Fruit fly (Drosophila melanogaster) whole organism, embryonic: Measurements from ENCODE around the gene CG32066.

Experiments used
- Adf1 ChIP-seq: fragments of 200-800 bp; sonication (Bioruptor generic); IDR thresholded peaks from 2 replicates; pipeline ENCODE4 v1.3.6; 2022; ENCODE audit warnings: missing biosample characterization, missing genetic modification characterization
- CG11504 ChIP-seq: fragments of 200-800 bp; sonication (Bioruptor generic); optimal IDR thresholded peaks from 3 replicates; lab custom pipeline; 2019; ENCODE audit warnings: missing biosample characterization, mild to moderate bottlenecking, missing genetic modification characterization, moderate library complexity
- CG11695 ChIP-seq: fragments of 200-800 bp; sonication (Bioruptor generic); IDR thresholded peaks from 3 replicates; pipeline ENCODE4 v1.3.6; 2022; ENCODE audit warnings: missing biosample characterization, missing genetic modification characterization
- CG13424 ChIP-seq: fragments of 200-800 bp; sonication (Bioruptor generic); optimal IDR thresholded peaks from 2 replicates; lab custom pipeline; 2019; ENCODE audit warnings: missing biosample characterization, mild to moderate bottlenecking, missing genetic modification characterization, moderate library complexity
- CG14441 ChIP-seq: fragments of 200-800 bp; sonication (Bioruptor generic); IDR thresholded peaks from 2 replicates; pipeline ENCODE4 v1.3.6; 2022; ENCODE audit warnings: missing biosample characterization, missing genetic modification characterization
- CG15514 ChIP-seq: fragments of 200-800 bp; sonication (Bioruptor generic); optimal IDR thresholded peaks from 3 replicates; lab custom pipeline; 2017; ENCODE audit warnings: missing biosample characterization, missing genetic modification characterization, mild to moderate bottlenecking, moderate library complexity, missing genetic modification reagents
- CG1647 ChIP-seq: fragments of 200-800 bp; sonication (Bioruptor generic); optimal IDR thresholded peaks from 3 replicates; lab custom pipeline; 2016; ENCODE audit warnings: missing biosample characterization, missing genetic modification characterization
- CG16813 ChIP-seq: fragments of 200-800 bp; sonication (Bioruptor generic); IDR thresholded peaks from 3 replicates; pipeline ENCODE4 v1.3.6; 2022; ENCODE audit warnings: missing biosample characterization, missing genetic modification characterization; ENCODE audit not compliant: partially characterized antibody
- CG1792 ChIP-seq: fragments of 200-800 bp; sonication (Bioruptor generic); optimal IDR thresholded peaks from 2 replicates; lab custom pipeline; 2016; ENCODE audit warnings: missing biosample characterization, missing genetic modification characterization
- CG18011 ChIP-seq: fragments of 200-800 bp; sonication (Bioruptor generic); optimal IDR thresholded peaks from 2 replicates; lab custom pipeline; 2017; ENCODE audit warnings: missing biosample characterization, missing genetic modification characterization, mild to moderate bottlenecking, moderate library complexity, missing genotype
- CG30431 ChIP-seq: fragments of 200-800 bp; sonication (Bioruptor generic); optimal IDR thresholded peaks from 2 replicates; lab custom pipeline; 2017; ENCODE audit warnings: missing biosample characterization, missing genetic modification characterization
- CG31388 ChIP-seq: fragments of 200-800 bp; sonication (Bioruptor generic); optimal IDR thresholded peaks from 2 replicates; lab custom pipeline; 2016; ENCODE audit warnings: missing biosample characterization, missing genetic modification characterization
- CG34422 ChIP-seq: fragments of 200-800 bp; sonication (Bioruptor generic); IDR thresholded peaks from 3 replicates; pipeline ENCODE4 v1.3.6; 2022; ENCODE audit warnings: missing biosample characterization, missing genetic modification characterization
- CG43689 ChIP-seq: fragments of 200-800 bp; sonication (Bioruptor generic); IDR thresholded peaks from 2 replicates; pipeline ENCODE4 v1.3.6; 2022; ENCODE audit warnings: missing biosample characterization, missing genetic modification characterization
- CG4730 ChIP-seq: fragments of 200-800 bp; sonication (Bioruptor generic); IDR thresholded peaks from 2 replicates; pipeline ENCODE4 v1.3.6; 2022; ENCODE audit warnings: missing biosample characterization, missing genetic modification characterization
- CG5953 ChIP-seq: fragments of 200-800 bp; sonication (Bioruptor generic); IDR thresholded peaks from 2 replicates; pipeline ENCODE4 v1.3.6; 2022; ENCODE audit warnings: missing biosample characterization, missing genetic modification characterization
- CG6813 ChIP-seq: fragments of 200-800 bp; sonication (Bioruptor generic); optimal IDR thresholded peaks from 2 replicates; lab custom pipeline; 2017; ENCODE audit warnings: missing biosample characterization, missing genetic modification characterization, mild to moderate bottlenecking, moderate library complexity, missing genetic modification reagents
- CG6854 ChIP-seq: fragments of 200-800 bp; sonication (Bioruptor generic); optimal IDR thresholded peaks from 3 replicates; lab custom pipeline; 2017; ENCODE audit warnings: missing biosample characterization, mild to moderate bottlenecking, missing genetic modification characterization
- CG7786 ChIP-seq: fragments of 200-800 bp; sonication (Bioruptor generic); optimal IDR thresholded peaks from 2 replicates; lab custom pipeline; 2016; ENCODE audit warnings: missing biosample characterization, missing genetic modification characterization
- CG9215 ChIP-seq: fragments of 200-800 bp; sonication (Bioruptor generic); IDR thresholded peaks from 2 replicates; pipeline ENCODE4 v1.3.6; 2022; ENCODE audit warnings: missing biosample characterization, missing genetic modification characterization
- Dbx ChIP-seq: fragments of 200-800 bp; sonication (Bioruptor generic); IDR thresholded peaks from 3 replicates; pipeline ENCODE4 v1.3.6; 2022; ENCODE audit warnings: missing biosample characterization, missing genetic modification characterization
- Dip2 ChIP-seq: fragments of 200-800 bp; sonication (Bioruptor generic); IDR thresholded peaks from 2 replicates; pipeline ENCODE4 v1.3.6; 2022; ENCODE audit warnings: missing biosample characterization, missing genetic modification characterization
- Dref ChIP-seq: fragments of 200-800 bp; sonication (Bioruptor generic); IDR thresholded peaks from 2 replicates; pipeline ENCODE4 v1.3.6; 2022; ENCODE audit warnings: missing biosample characterization, missing genetic modification characterization
- E2f1 ChIP-seq: fragments of 200-800 bp; sonication (Bioruptor generic); IDR thresholded peaks from 2 replicates; pipeline ENCODE4 v1.3.6; 2022; ENCODE audit warnings: missing biosample characterization, missing genetic modification characterization
- HLHmδ ChIP-seq: fragments of 200-800 bp; sonication (Bioruptor generic); optimal IDR thresholded peaks from 2 replicates; lab custom pipeline; 2018; ENCODE audit warnings: missing biosample characterization, mild to moderate bottlenecking, missing genetic modification characterization, moderate library complexity
- HmgZ ChIP-seq: fragments of 200-800 bp; sonication (Bioruptor generic); optimal IDR thresholded peaks from 2 replicates; lab custom pipeline; 2018; ENCODE audit warnings: missing biosample characterization, mild to moderate bottlenecking, missing genetic modification characterization
- Neu2 ChIP-seq: fragments of 200-800 bp; sonication (Bioruptor generic); optimal IDR thresholded peaks from 3 replicates; lab custom pipeline; 2016; ENCODE audit warnings: missing biosample characterization, missing genetic modification characterization, borderline replicate concordance
- Oli ChIP-seq: fragments of 200-800 bp; sonication (Bioruptor generic); optimal IDR thresholded peaks from 2 replicates; lab custom pipeline; 2018; ENCODE audit warnings: missing biosample characterization, mild to moderate bottlenecking, missing genetic modification characterization, moderate library complexity
- Rx ChIP-seq: fragments of 200-800 bp; sonication (Bioruptor generic); IDR thresholded peaks from 2 replicates; pipeline ENCODE4 v1.3.6; 2022; ENCODE audit warnings: missing biosample characterization, missing genetic modification characterization
- Scr ChIP-seq: fragments of 200-800 bp; sonication (Bioruptor generic); IDR thresholded peaks from 2 replicates; pipeline ENCODE4 v1.3.6; 2022; ENCODE audit warnings: missing biosample characterization, missing genetic modification characterization; ENCODE audit not compliant: partially characterized antibody
- Sin3A ChIP-seq: fragments of >200 bp; optimal IDR thresholded peaks from 2 replicates; lab custom pipeline; 2018
- Sox100B ChIP-seq: fragments of 200-800 bp; sonication (Bioruptor generic); optimal IDR thresholded peaks from 3 replicates; lab custom pipeline; 2018; ENCODE audit warnings: missing biosample characterization, mild to moderate bottlenecking, missing genetic modification characterization
- Sry-δ ChIP-seq: fragments of 200-800 bp; sonication (Bioruptor generic); optimal IDR thresholded peaks from 2 replicates; lab custom pipeline; 2016; ENCODE audit warnings: missing biosample characterization, missing genetic modification characterization
- Taf1 ChIP-seq: fragments of 200-800 bp; sonication (Bioruptor generic); IDR thresholded peaks from 2 replicates; pipeline ENCODE4 v1.3.6; 2022; ENCODE audit warnings: missing biosample characterization, missing genetic modification characterization
- Trl ChIP-seq, 3 experiments: fragments of >200 bp in 2 of 3; fragments of 200-800 bp in 1 of 3; sonication (Bioruptor generic) in 1 of 3; optimal IDR thresholded peaks; 2 replicates in 1 of 3; 3 replicates in 2 of 3; lab custom pipeline; 2016 to 2017; ENCODE audit warnings: missing biosample characterization in 1 of 3, missing genetic modification characterization in 1 of 3
- Usf ChIP-seq: fragments of 200-800 bp; sonication (Bioruptor generic); optimal IDR thresholded peaks from 2 replicates; lab custom pipeline; 2017; ENCODE audit warnings: missing genotype, missing biosample characterization, missing genetic modification characterization
- abd-A ChIP-seq: fragments of 200-800 bp; sonication (Bioruptor generic); optimal IDR thresholded peaks from 3 replicates; lab custom pipeline; 2019; ENCODE audit warnings: missing biosample characterization, mild to moderate bottlenecking, missing genetic modification characterization, moderate library complexity
- bcd ChIP-seq: fragments of 200-800 bp; sonication (Bioruptor generic); optimal IDR thresholded peaks from 2 replicates; lab custom pipeline; 2017; ENCODE audit warnings: missing biosample characterization, mild to moderate bottlenecking, missing genetic modification characterization
- br ChIP-seq: fragments of >200 bp; optimal IDR thresholded peaks from 2 replicates; lab custom pipeline; 2017
- btn ChIP-seq: fragments of 200-800 bp; sonication (Bioruptor generic); optimal IDR thresholded peaks from 2 replicates; lab custom pipeline; 2016; ENCODE audit warnings: missing biosample characterization, missing genetic modification characterization
- chif ChIP-seq, 2 experiments: fragments of 200-800 bp; sonication (Bioruptor generic); optimal IDR thresholded peaks; 3 replicates each; lab custom pipeline; 2016; ENCODE audit warnings: missing biosample characterization in 2 of 2, missing genetic modification characterization in 2 of 2
- crc ChIP-seq: fragments of 200-800 bp; sonication (Bioruptor generic); optimal IDR thresholded peaks from 2 replicates; lab custom pipeline; 2016; ENCODE audit warnings: missing biosample characterization, missing genetic modification characterization
- da ChIP-seq: fragments of 200-800 bp; sonication (Bioruptor generic); optimal IDR thresholded peaks from 2 replicates; lab custom pipeline; 2016; ENCODE audit warnings: missing biosample characterization, missing genetic modification characterization
- dpn ChIP-seq, 2 experiments: fragments of 200-800 bp; sonication (Bioruptor generic); optimal IDR thresholded peaks; 3 replicates each; lab custom pipeline; 2016; ENCODE audit warnings: missing biosample characterization in 2 of 2, missing genetic modification characterization in 2 of 2
- emc ChIP-seq: fragments of 200-800 bp; sonication (Bioruptor generic); optimal IDR thresholded peaks from 2 replicates; lab custom pipeline; 2016; ENCODE audit warnings: missing biosample characterization, missing genetic modification characterization
- esg ChIP-seq: fragments of 200-800 bp; sonication (Bioruptor generic); conservative IDR thresholded peaks from 2 replicates; pipeline ENCODE4 v1.3.6; 2022; ENCODE audit warnings: missing biosample characterization, missing genetic modification characterization
- lov ChIP-seq, 2 experiments: fragments of 200-800 bp in 1 of 2; fragments of >200 bp in 1 of 2; sonication (Bioruptor generic) in 1 of 2; IDR thresholded peaks in 1 of 2; optimal IDR thresholded peaks in 1 of 2; 2 replicates in 1 of 2; 3 replicates in 1 of 2; pipeline versions ENCODE4 v1.3.6 to Lab custom; 2017 to 2022; ENCODE audit warnings: missing biosample characterization in 1 of 2, missing genetic modification characterization in 1 of 2
- shn ChIP-seq: fragments of 200-800 bp; sonication (Bioruptor generic); optimal IDR thresholded peaks from 3 replicates; lab custom pipeline; 2016; ENCODE audit warnings: missing biosample characterization, missing genetic modification characterization
- tio ChIP-seq: fragments of 200-800 bp; sonication (Bioruptor generic); optimal IDR thresholded peaks from 2 replicates; lab custom pipeline; 2017; ENCODE audit warnings: missing biosample characterization, missing genetic modification characterization, inconsistent platforms

CG32066 gene

DNA sequence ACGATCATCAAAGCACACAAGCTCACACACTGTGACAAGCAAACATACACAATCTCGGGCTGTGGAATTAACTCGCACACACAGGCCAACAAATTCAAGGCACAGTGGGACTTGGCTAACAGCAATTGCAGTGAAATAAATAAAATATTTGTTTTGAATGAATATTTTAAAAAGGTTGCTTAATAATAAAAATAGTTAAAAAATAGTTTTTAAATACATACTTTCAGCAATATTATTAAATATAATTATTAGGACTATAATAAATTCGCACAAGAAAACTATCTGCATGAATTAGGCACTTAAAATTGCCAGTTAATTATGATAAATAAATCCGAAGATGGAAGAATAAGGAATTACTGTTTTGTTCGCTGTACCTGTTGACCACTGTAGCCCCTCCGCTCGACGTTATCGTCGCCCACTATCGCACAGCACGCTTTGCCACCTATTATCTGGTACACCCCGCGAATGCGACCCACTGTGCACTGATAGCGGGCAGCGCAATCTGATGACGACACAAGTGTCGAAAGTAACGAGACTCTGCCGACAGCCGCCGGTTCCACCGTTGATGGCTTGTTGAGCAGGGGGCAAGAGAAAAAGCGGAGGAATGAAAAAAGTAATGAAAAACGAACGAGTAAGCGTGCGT lies 22.0 kb upstream of the CG32066 start (continued):
- TF ChIP-seq CG6854 (GFP tag; lab: Kevin White, UChicago) (peak; percentile 98), Sry-δ (GFP tag; lab: Kevin White, UChicago) (peak; percentile 44), HmgZ (tag; lab: Kevin White, UChicago) (peak; percentile 97), emc (GFP tag; lab: Kevin White, UChicago) (peak; percentile 71), CG9215 (peak; percentile 97), CG34422 (GFP tag; lab: Robert Waterston, UW) (peak; percentile 96; the same call in 2 of the 3 replicates), chif (GFP tag; optimal IDR thresholded peaks at IDR 0.05; lab: Kevin White, UChicago) (peak; percentile 82 to 88), tio (peak; percentile 99), bcd (GFP tag; lab: Kevin White, UChicago) (peak; percentile 99), Taf1 (GFP tag; lab: Robert Waterston, UW) (peak; percentile 92), CG43689 (GFP tag; lab: Robert Waterston, UW) (peak; percentile 94), CG16813 (GFP tag; lab: Robert Waterston, UW) (0 out of 3 replicates have a peak, but pooled peaks have one; percentile 44), Sox100B (peak; percentile 100), HLHmδ (peak; percentile 83), CG11695 (GFP tag; lab: Robert Waterston, UW) (peak; percentile 99), CG1647 (GFP tag; lab: Kevin White, UChicago) (peak; percentile 69), CG1792 (peak; percentile 36), CG4730 (GFP tag; lab: Robert Waterston, UW) (peak; percentile 94), Dbx (GFP tag; lab: Robert Waterston, UW) (peak; percentile 97), dpn (GFP tag; optimal IDR thresholded peaks at IDR 0.05; lab: Kevin White, UChicago) (peak; percentile 86 to 98), CG15514 (peak; percentile 92), Sin3A (lab: Kevin White, UChicago) (no peak), Dref (no peak), CG30431 (peak; percentile 95), abd-A (tag; lab: Kevin White, UChicago) (peak; percentile 72), CG5953 (GFP tag; lab: Robert Waterston, UW) (peak; percentile 92), lov (optimal IDR thresholded peaks at IDR 0.05; lab: Kevin White, UChicago) (no peak), lov (GFP tag; IDR thresholded peaks at IDR 0.05; lab: Robert Waterston, UW) (peak; percentile 80; the same call in 2 of the 3 replicates), CG11504 (tag; lab: Kevin White, UChicago) (peak; percentile 98), Trl (optimal IDR thresholded peaks at IDR 0.05; lab: Kevin White, UChicago) (no peak), Trl (GFP tag; optimal IDR thresholded peaks at IDR 0.05; lab: Kevin White, UChicago) (peak; percentile 67), E2f1 (GFP tag; lab: Robert Waterston, UW) (peak; percentile 96), btn (GFP tag; lab: Kevin White, UChicago) (peak; percentile 46), Scr (peak; percentile 9; the same call in 1 of the 2 replicates), Usf (peak; percentile 97), shn (GFP tag; lab: Kevin White, UChicago) (peak; percentile 88), Oli (peak; percentile 99), CG14441 (GFP tag; lab: Robert Waterston, UW) (peak; percentile 97), CG7786 (GFP tag; lab: Kevin White, UChicago) (peak; percentile 84), Neu2 (GFP tag; lab: Kevin White, UChicago) (no peak), CG6813 (GFP tag; lab: Kevin White, UChicago) (peak; percentile 97), crc (GFP tag; lab: Kevin White, UChicago) (peak; percentile 67), esg (GFP tag; lab: Robert Waterston, UW) (peak; percentile 98), CG31388 (GFP tag; lab: Kevin White, UChicago) (peak; percentile 92), Adf1 (peak; percentile 85), CG18011 (GFP tag; lab: Kevin White, UChicago) (peak; percentile 89), da (peak; percentile 77), Rx (GFP tag; lab: Robert Waterston, UW) (peak; percentile 88), CG13424 (tag; lab: Kevin White, UChicago) (peak; percentile 99), Dip2 (GFP tag; lab: Robert Waterston, UW) (no peak; the same call in 1 of the 2 replicates), br (no peak)
